Worm (Caenorhabditis elegans): ENCODE data around the gene B0244.9.

- TF ChIP-seq snpc-4 (tag; optimal IDR thresholded peaks at IDR 0.05) = no peak
- no peak for TF ChIP-seq nhr-111 (GFP tag; optimal IDR thresholded peaks at IDR 0.05)
- no peak for TF ChIP-seq pqm-1 (tag; optimal IDR thresholded peaks at IDR 0.05)
Observed at ce11 chrIII:5717173-5717748, 13.6 kb downstream of the B0244.9 start.

All from whole organism, L4 larva.